Worm (Caenorhabditis elegans) whole organism, early embryonic: ENCODE data around the gene F55D1.1.

Experiments
- B0310.2 ChIP-seq: sonication (generic microtip); optimal IDR thresholded peaks from 2 replicates; lab custom pipeline; 2016; ENCODE audit warnings: mild to moderate bottlenecking, missing genetic modification characterization, missing compliant biosample characterization
- F13C5.2 ChIP-seq: sonication (generic microtip); optimal IDR thresholded peaks from 2 replicates; lab custom pipeline; 2017; ENCODE audit warnings: mild to moderate bottlenecking, missing genetic modification characterization, inconsistent platforms, missing compliant biosample characterization
- aly-1 ChIP-seq: sonication (generic microtip); optimal IDR thresholded peaks from 2 replicates; lab custom pipeline; 2016; ENCODE audit warnings: missing genetic modification characterization, missing compliant biosample characterization
- ama-1 ChIP-seq: fragments of 150-350 bp; optimal IDR thresholded peaks from 2 replicates; lab custom pipeline; 2014
- ceh-13 ChIP-seq: fragments of 200-800 bp; sonication (Bioruptor generic); optimal IDR thresholded peaks from 2 replicates; lab custom pipeline; 2018; ENCODE audit warnings: mild to moderate bottlenecking, missing genetic modification characterization, missing compliant biosample characterization
- ceh-36 ChIP-seq: sonication (generic microtip); optimal IDR thresholded peaks from 2 replicates; lab custom pipeline; 2016; ENCODE audit warnings: missing genetic modification characterization, inconsistent platforms, missing compliant biosample characterization
- ets-7 ChIP-seq: sonication (generic microtip); optimal IDR thresholded peaks from 2 replicates; lab custom pipeline; 2016; ENCODE audit warnings: missing genotype, missing genetic modification characterization, missing compliant biosample characterization
- flt-1 ChIP-seq: fragments of 200-800 bp; sonication (Bioruptor generic); IDR thresholded peaks from 2 replicates; pipeline ENCODE4 v1.3.6; 2022; ENCODE audit warnings: missing genetic modification characterization, missing compliant biosample characterization
- hmbx-1 ChIP-seq: sonication (generic microtip); optimal IDR thresholded peaks from 2 replicates; lab custom pipeline; 2016; ENCODE audit warnings: mild to moderate bottlenecking, missing genetic modification characterization, missing compliant biosample characterization
- hmg-4 ChIP-seq: fragments of 200-800 bp; sonication (Bioruptor generic); optimal IDR thresholded peaks from 2 replicates; lab custom pipeline; 2018; ENCODE audit warnings: mild to moderate bottlenecking, missing genetic modification characterization, missing compliant biosample characterization
- hnd-1 ChIP-seq: sonication (generic microtip); optimal IDR thresholded peaks from 2 replicates; lab custom pipeline; 2016; ENCODE audit warnings: missing genetic modification characterization, missing compliant biosample characterization
- pes-1 ChIP-seq: fragments of 200-800 bp; sonication (Bioruptor generic); IDR thresholded peaks from 2 replicates; pipeline ENCODE4 v1.3.6; 2022; ENCODE audit warnings: missing genetic modification reagents, missing genetic modification characterization, missing compliant biosample characterization
- scrt-1 ChIP-seq: fragments of 200-800 bp; sonication (Bioruptor generic); IDR thresholded peaks from 2 replicates; pipeline ENCODE4 v1.3.6; 2022; ENCODE audit warnings: missing genetic modification characterization, missing compliant biosample characterization
- sea-1 ChIP-seq: fragments of 200-800 bp; sonication (Bioruptor generic); conservative IDR thresholded peaks from 2 replicates; pipeline ENCODE4 v1.3.6; 2022; ENCODE audit warnings: missing genetic modification characterization, missing compliant biosample characterization
- tbx-11 ChIP-seq: fragments of 200-800 bp; sonication (Bioruptor generic); IDR thresholded peaks from 2 replicates; pipeline ENCODE4 v1.3.6; 2022; ENCODE audit warnings: missing genetic modification characterization, missing compliant biosample characterization
- tbx-37 ChIP-seq: fragments of 200-800 bp; sonication (Bioruptor generic); conservative IDR thresholded peaks from 2 replicates; pipeline ENCODE4 v1.3.6; 2022; ENCODE audit warnings: missing genetic modification reagents, missing genetic modification characterization, missing compliant biosample characterization
- tra-4 ChIP-seq: sonication (generic microtip); optimal IDR thresholded peaks from 2 replicates; lab custom pipeline; 2017; ENCODE audit warnings: missing genetic modification characterization, missing compliant biosample characterization

The F55D1.1 gene

DNA sequence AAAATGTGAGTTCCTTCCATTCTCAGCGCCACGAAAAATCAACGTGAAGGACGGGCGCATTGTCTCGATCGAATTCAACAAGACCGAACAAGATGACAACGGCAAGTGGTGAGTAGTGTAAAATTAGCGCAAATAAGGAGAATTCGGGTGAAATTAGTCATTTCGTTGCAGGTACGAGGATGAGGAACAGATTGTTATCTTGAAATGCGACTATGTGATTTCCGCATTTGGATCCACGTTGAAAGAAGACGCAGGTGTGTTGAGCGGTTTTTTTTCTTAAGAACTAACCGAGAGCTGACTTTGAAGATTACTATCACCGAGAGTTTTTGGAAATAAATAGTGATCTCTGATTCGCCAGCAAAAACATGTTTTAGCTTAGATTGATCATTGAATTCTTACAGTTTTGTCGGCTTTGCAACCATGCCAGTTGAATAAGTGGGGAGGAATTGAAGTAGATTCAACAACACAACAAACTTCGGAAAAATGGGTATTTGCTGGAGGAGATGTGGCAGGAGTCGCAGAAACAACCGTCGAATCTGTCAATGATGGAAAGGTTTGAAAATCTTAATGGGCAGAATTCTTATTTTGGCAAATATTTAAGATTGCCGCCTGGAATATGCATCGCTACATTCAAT, 19.4 kb upstream of the F55D1.1 start:
- no peak for TF ChIP-seq aly-1
- TF ChIP-seq ama-1 = no peak
- TF ChIP-seq hnd-1 (tag; lab: Kevin White, UChicago) = no peak
- no peak for TF ChIP-seq sea-1 (GFP tag; lab: Robert Waterston, UW)
- no peak for TF ChIP-seq B0310.2 (tag; lab: Kevin White, UChicago)
- TF ChIP-seq flt-1 = no peak
- TF ChIP-seq tbx-37 (GFP tag; lab: Robert Waterston, UW) = no peak
- no peak for TF ChIP-seq hmg-4 (GFP tag; lab: Kevin White, UChicago)

DNA sequence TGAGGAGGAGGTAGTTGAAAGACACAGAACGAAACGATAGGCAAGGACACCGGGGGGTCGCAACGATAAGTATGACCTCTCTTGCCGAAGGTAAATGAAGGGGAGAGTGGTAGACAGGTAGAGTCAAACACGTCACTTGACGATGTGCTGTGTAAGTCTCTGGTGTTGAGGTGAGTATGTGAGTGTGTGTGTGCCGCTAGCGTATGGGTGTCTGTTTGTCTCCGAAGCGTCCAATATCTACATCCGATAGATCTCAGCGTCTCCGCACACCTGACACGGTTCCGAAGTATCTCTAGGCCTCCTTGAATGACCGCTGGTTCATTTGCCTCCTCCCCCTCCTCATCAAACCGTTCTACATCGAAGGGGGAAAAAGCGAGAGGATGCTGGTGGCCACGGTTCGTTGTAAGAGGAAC, 14.5 kb upstream of the F55D1.1 start:
- TF ChIP-seq B0310.2 (tag; lab: Kevin White, UChicago) = peak; percentile 65
- 0 out of 2 replicates have a peak, but pooled peaks have one; percentile 7 for TF ChIP-seq flt-1
- TF ChIP-seq scrt-1 = no peak
- no peak for TF ChIP-seq pes-1 (GFP tag; lab: Robert Waterston, UW)
- no peak for TF ChIP-seq ceh-36
- no peak for TF ChIP-seq ets-7
- no peak for TF ChIP-seq tra-4 (tag; lab: Kevin White, UChicago)
- no peak for TF ChIP-seq ama-1
- peak; percentile 37; the same call in 1 of the 2 replicates for TF ChIP-seq sea-1 (GFP tag; lab: Robert Waterston, UW)
- TF ChIP-seq tbx-37 (GFP tag; lab: Robert Waterston, UW) = no peak; the same call in 1 of the 2 replicates
- no peak for TF ChIP-seq hnd-1 (tag; lab: Kevin White, UChicago)
- no peak for TF ChIP-seq hmbx-1 (tag; lab: Kevin White, UChicago)
- peak; percentile 60 for TF ChIP-seq F13C5.2 (tag; lab: Kevin White, UChicago)
- 0 out of 2 replicates have a peak, but pooled peaks have one; percentile 29 for TF ChIP-seq tbx-11 (GFP tag; lab: Robert Waterston, UW)
- TF ChIP-seq hmg-4 (GFP tag; lab: Kevin White, UChicago) = peak; percentile 92
- TF ChIP-seq aly-1 = no peak
- no peak for TF ChIP-seq ceh-13 (GFP tag; lab: Kevin White, UChicago)

DNA sequence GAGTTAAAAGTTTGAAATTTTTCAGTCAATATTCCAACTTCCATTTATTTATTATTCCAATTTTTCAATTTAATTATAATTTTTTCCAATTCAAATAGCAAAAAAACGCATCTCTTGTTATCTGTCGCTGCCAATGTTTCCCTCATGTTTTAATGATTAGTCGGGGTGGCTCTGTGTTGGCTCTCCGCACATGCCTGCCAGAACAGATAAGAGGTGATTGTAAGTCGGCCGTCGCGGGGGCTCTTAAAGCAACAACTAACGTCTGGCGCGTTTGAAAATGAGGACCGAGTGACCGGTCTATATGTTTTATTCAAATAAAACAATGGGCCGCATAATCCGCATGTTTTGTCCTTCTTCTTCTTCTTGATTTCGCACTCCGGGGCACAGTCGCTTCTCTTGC, 13.3 kb upstream of the F55D1.1 start:
- TF ChIP-seq hnd-1 (tag; lab: Kevin White, UChicago) (no peak), hmg-4 (GFP tag; lab: Kevin White, UChicago) (no peak), aly-1 (no peak), F13C5.2 (tag; lab: Kevin White, UChicago) (no peak), tra-4 (tag; lab: Kevin White, UChicago) (no peak), ama-1 (no peak), ceh-36 (no peak), scrt-1 (no peak), tbx-37 (GFP tag; lab: Robert Waterston, UW) (no peak), ets-7 (no peak), tbx-11 (GFP tag; lab: Robert Waterston, UW) (no peak), B0310.2 (tag; lab: Kevin White, UChicago) (no peak)

DNA sequence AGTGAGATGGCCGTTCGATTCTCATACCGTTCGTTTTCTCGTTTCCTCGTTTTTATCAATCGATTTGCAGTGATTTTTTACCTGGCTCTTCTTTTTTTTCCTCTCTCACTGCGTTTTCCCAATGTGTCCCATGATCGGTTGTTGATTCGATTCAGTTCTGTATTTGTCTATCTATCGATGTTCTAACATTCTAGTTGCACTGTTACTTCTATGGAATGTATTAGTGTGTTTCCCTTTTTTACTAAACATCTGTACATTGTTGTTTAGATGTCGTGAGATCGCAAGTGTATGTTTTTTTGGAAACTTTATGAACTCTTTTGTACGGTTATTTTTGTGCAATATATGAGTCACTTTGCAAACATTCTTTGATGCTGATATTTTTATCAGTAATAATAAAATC, 12.0 kb upstream of the F55D1.1 start:
- TF ChIP-seq flt-1 (no peak), tbx-37 (GFP tag; lab: Robert Waterston, UW) (no peak), hmg-4 (GFP tag; lab: Kevin White, UChicago) (no peak), hmbx-1 (tag; lab: Kevin White, UChicago) (no peak), B0310.2 (tag; lab: Kevin White, UChicago) (no peak), ceh-36 (no peak), sea-1 (GFP tag; lab: Robert Waterston, UW) (no peak), hnd-1 (tag; lab: Kevin White, UChicago) (no peak), ets-7 (no peak), ceh-13 (GFP tag; lab: Kevin White, UChicago) (no peak), F13C5.2 (tag; lab: Kevin White, UChicago) (no peak), scrt-1 (no peak)

DNA sequence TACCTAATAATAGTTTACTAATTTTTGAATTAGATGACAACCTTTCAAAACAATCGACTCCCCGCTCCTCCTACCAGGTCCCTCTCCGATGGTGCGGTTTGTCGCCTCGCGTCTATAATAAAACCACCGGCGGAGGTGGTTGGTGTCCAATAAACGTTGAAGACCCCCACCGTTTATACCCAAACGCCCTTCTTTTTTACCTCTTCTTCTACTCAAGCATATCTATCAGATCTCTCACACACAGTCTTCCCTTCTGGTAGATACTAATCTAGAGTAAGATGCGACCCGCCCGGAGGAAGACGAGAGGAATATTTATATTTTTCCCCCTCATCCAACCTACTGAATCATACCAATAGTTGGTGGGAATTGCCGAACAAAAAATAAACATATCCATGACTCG, 10.8 kb upstream of the F55D1.1 start:
- TF ChIP-seq flt-1 (no peak), ets-7 (no peak), F13C5.2 (tag; lab: Kevin White, UChicago) (no peak), hmbx-1 (tag; lab: Kevin White, UChicago) (no peak), scrt-1 (no peak), hnd-1 (tag; lab: Kevin White, UChicago) (no peak), tra-4 (tag; lab: Kevin White, UChicago) (no peak), sea-1 (GFP tag; lab: Robert Waterston, UW) (no peak), tbx-11 (GFP tag; lab: Robert Waterston, UW) (no peak), pes-1 (GFP tag; lab: Robert Waterston, UW) (no peak), hmg-4 (GFP tag; lab: Kevin White, UChicago) (no peak), tbx-37 (GFP tag; lab: Robert Waterston, UW) (no peak), ceh-13 (GFP tag; lab: Kevin White, UChicago) (no peak)

DNA sequence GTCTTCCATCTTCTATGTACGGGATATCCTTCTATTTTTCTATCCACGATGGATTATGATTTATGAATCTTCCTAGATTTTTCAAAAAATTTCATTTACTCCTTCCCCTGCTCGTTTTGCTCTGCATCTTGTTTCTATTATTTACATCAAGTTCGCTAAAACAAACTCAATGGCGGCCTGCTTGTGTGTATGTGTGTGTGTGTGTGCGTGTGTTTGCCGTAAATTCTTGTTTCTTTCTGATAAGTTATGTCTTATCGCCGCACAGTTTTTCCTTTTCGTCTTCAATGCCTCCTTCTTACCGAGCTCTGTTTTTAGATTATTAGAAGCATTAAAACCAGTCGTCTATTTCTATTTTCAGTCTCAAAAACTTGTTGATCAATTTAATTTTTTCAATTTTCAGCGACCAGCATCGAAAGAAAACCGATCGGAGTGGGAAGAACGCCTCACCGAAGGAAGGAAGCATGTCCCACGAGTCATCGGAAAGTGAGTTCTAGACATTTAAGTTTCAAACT, 10.3 kb upstream of the F55D1.1 start, which contains the start of gene dlg-1:
dlg-1 (plus strand) TSS at position 401 of the 512 bp plus-strand sequence.
- TF ChIP-seq aly-1 (no peak), ets-7 (no peak), sea-1 (GFP tag; lab: Robert Waterston, UW) (no peak), hnd-1 (tag; lab: Kevin White, UChicago) (no peak), ama-1 (no peak), ceh-36 (no peak), B0310.2 (tag; lab: Kevin White, UChicago) (no peak)

DNA sequence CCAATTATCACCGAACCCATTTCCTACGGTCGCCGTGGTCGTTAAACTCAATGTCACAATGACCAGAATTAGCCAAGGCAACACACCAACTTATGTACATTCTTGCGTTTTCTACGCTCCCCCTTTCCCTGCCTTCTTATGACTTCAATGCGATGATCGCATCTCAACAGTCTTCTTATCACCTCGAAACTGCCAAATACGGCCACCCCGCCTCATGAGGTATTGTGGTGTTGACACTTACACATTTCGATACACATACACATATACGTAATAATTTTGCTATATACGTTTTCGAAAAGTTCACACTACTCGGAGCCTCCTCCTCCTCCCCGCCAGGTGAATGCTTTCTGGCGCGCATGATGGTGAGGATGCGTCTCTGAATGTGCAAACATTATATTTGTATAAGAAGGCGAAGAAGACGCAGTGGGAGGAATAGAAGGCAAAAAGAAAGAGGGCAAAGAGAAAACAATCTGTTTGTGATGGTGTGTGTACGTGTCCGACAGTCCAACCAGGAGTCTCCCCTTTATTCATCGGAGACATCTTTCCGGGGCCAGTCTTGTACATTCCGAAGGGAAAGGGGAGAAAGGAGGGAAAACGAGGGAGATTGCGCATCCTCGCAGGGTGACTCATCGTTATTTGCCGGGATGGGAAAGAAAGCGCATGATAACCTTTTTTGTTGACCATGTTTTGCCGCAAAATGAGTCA, 9.6 kb upstream of the F55D1.1 start:
- TF ChIP-seq tbx-37 (GFP tag; lab: Robert Waterston, UW) = peak; percentile 34; the same call in 1 of the 2 replicates
- peak; percentile 54 for TF ChIP-seq hmg-4 (GFP tag; lab: Kevin White, UChicago)
- no peak for TF ChIP-seq hmbx-1 (tag; lab: Kevin White, UChicago)
- no peak for TF ChIP-seq F13C5.2 (tag; lab: Kevin White, UChicago)
- peak; percentile 65 for TF ChIP-seq B0310.2 (tag; lab: Kevin White, UChicago)
